Worm (Caenorhabditis elegans) whole organism, young adult: ENCODE measurements around the gene C29E4.11.

Experiments
- F39B2.1 ChIP-seq: fragments of 200-800 bp; sonication (Bioruptor generic); IDR thresholded peaks from 2 replicates; pipeline ENCODE4 v1.3.6; 2022; ENCODE audit warnings: missing genetic modification reagents, missing genetic modification characterization, missing compliant biosample characterization
- T07F8.4 ChIP-seq: sonication (generic microtip); optimal IDR thresholded peaks from 2 replicates; lab custom pipeline; 2016; ENCODE audit warnings: mild to moderate bottlenecking, missing genetic modification characterization, moderate library complexity, missing compliant biosample characterization
- attf-6 ChIP-seq: fragments of 200-800 bp; sonication (Bioruptor generic); IDR thresholded peaks from 2 replicates; pipeline ENCODE4 v1.3.6; 2022; ENCODE audit warnings: missing genetic modification reagents, missing genetic modification characterization, missing compliant biosample characterization
- die-1 ChIP-seq: sonication (generic microtip); optimal IDR thresholded peaks from 2 replicates; lab custom pipeline; 2016; ENCODE audit warnings: missing genotype, mild to moderate bottlenecking, missing genetic modification characterization, missing compliant biosample characterization
- madf-10 ChIP-seq: sonication (generic microtip); optimal IDR thresholded peaks from 2 replicates; lab custom pipeline; 2016; ENCODE audit warnings: mild to moderate bottlenecking, missing genetic modification characterization, missing compliant biosample characterization
- madf-6 ChIP-seq: fragments of 200-800 bp; sonication (Bioruptor generic); IDR thresholded peaks from 2 replicates; pipeline ENCODE4 v1.3.6; 2022; ENCODE audit warnings: missing genetic modification reagents, missing genetic modification characterization, missing compliant biosample characterization
- unc-130 ChIP-seq: sonication (generic microtip); optimal IDR thresholded peaks from 2 replicates; lab custom pipeline; 2016; ENCODE audit warnings: missing genetic modification reagents, missing genetic modification characterization, missing compliant biosample characterization
- unc-62 ChIP-seq: fragments of 150-350 bp; optimal IDR thresholded peaks from 2 replicates; lab custom pipeline; 2014; ENCODE audit warnings: missing biosample characterization, missing genetic modification reagents, missing genetic modification characterization

DNA sequence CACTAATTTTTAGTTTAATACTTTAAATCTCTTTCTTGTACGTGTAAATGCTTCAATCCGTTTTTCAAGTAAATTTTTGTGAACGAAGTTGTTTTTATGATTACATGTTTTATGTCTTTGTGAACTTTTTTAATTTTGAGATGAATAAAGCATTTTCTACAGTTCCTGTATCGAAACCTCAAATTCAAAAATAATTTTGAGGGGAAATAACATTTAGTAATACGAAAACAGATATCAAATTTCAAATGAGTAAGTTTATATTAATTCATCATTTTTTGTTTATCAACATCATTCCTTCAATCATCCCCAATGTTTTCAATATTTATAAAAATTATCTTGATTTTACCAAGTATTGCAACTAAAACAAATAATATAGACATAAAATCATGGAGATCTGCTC lies 20.4 kb downstream of the C29E4.11 start, which contains the start of gene C29E4.10:
- TF ChIP-seq unc-130 (GFP tag; lab: Kevin White, UChicago) (no peak), T07F8.4 (no peak), F39B2.1 (no peak), attf-6 (no peak), madf-6 (GFP tag; lab: Robert Waterston, UW) (no peak), madf-10 (tag; lab: Kevin White, UChicago) (no peak), die-1 (tag; lab: Kevin White, UChicago) (no peak), unc-62 (GFP tag; lab: Kevin White, UChicago) (no peak)
